Worm (Caenorhabditis elegans) whole organism, L2 larva: ENCODE results near the gene F55B11.7.

Experiments
- F13H6.1 ChIP-seq: sonication (generic microtip); optimal IDR thresholded peaks from 2 replicates; lab custom pipeline; 2016; ENCODE audit warnings: missing genetic modification characterization, missing compliant biosample characterization
- Y55F3AM.14 ChIP-seq: fragments of 200-800 bp; sonication (Bioruptor generic); optimal IDR thresholded peaks from 2 replicates; lab custom pipeline; 2018; ENCODE audit warnings: mild to moderate bottlenecking, missing genetic modification characterization, missing compliant biosample characterization
- ZK546.5 ChIP-seq: sonication (generic microtip); optimal IDR thresholded peaks from 2 replicates; lab custom pipeline; 2017; ENCODE audit warnings: missing biosample characterization, missing genetic modification characterization
- alr-1 ChIP-seq: fragments of 150-350 bp; optimal IDR thresholded peaks from 2 replicates; lab custom pipeline; 2014; ENCODE audit warnings: missing biosample characterization, missing genetic modification characterization
- ama-1 ChIP-seq: fragments of 150-350 bp; optimal IDR thresholded peaks from 2 replicates; lab custom pipeline; 2018; ENCODE audit warnings: inconsistent platforms
- blmp-1 ChIP-seq: sonication (generic microtip); optimal IDR thresholded peaks from 2 replicates; lab custom pipeline; 2017; ENCODE audit warnings: missing genetic modification characterization, mild to moderate bottlenecking, missing compliant biosample characterization, antibody characterized with exemption, moderate library complexity; ENCODE audit not compliant: insufficient read depth
- ceh-16 ChIP-seq: fragments of 150-350 bp; optimal IDR thresholded peaks from 2 replicates; lab custom pipeline; 2014; ENCODE audit warnings: missing biosample characterization, missing genetic modification characterization
- ceh-82 ChIP-seq: fragments of 150-350 bp; optimal IDR thresholded peaks from 2 replicates; lab custom pipeline; 2014; ENCODE audit warnings: missing biosample characterization, missing genetic modification characterization
- dmd-4 ChIP-seq: sonication (generic microtip); optimal IDR thresholded peaks from 2 replicates; lab custom pipeline; 2017; ENCODE audit warnings: missing biosample characterization, missing genetic modification characterization
- elt-1 ChIP-seq: fragments of 150-350 bp; optimal IDR thresholded peaks from 2 replicates; lab custom pipeline; 2014; ENCODE audit warnings: missing biosample characterization, missing genetic modification characterization
- fos-1 ChIP-seq: fragments of 150-350 bp; optimal IDR thresholded peaks from 2 replicates; lab custom pipeline; 2014; ENCODE audit warnings: missing biosample characterization, missing genetic modification characterization
- gmeb-1 ChIP-seq: fragments of 150-350 bp; optimal IDR thresholded peaks from 2 replicates; lab custom pipeline; 2014; ENCODE audit warnings: missing biosample characterization, missing genetic modification characterization
- mab-5 ChIP-seq: fragments of 150-350 bp; optimal IDR thresholded peaks from 2 replicates; lab custom pipeline; 2014; ENCODE audit warnings: missing biosample characterization, missing genetic modification characterization
- nhr-11 ChIP-seq: fragments of 150-350 bp; optimal IDR thresholded peaks from 2 replicates; lab custom pipeline; 2014; ENCODE audit warnings: missing biosample characterization, missing genetic modification characterization
- nhr-12 ChIP-seq: fragments of 150-350 bp; optimal IDR thresholded peaks from 2 replicates; lab custom pipeline; 2014; ENCODE audit warnings: missing biosample characterization, missing genetic modification characterization
- nhr-129 ChIP-seq: fragments of 150-350 bp; optimal IDR thresholded peaks from 2 replicates; lab custom pipeline; 2014; ENCODE audit warnings: missing biosample characterization, missing genetic modification characterization
- nhr-21 ChIP-seq: fragments of 150-350 bp; optimal IDR thresholded peaks from 2 replicates; lab custom pipeline; 2014; ENCODE audit warnings: missing biosample characterization, missing genetic modification characterization
- nhr-237 ChIP-seq: fragments of 150-350 bp; optimal IDR thresholded peaks from 2 replicates; lab custom pipeline; 2014; ENCODE audit warnings: missing biosample characterization, missing genetic modification characterization
- nhr-25 ChIP-seq: fragments of 150-350 bp; sonication (generic microtip); optimal IDR thresholded peaks from 3 replicates; lab custom pipeline; 2014; ENCODE audit warnings: missing biosample characterization, missing genetic modification characterization
- nhr-6 ChIP-seq: fragments of 150-350 bp; optimal IDR thresholded peaks from 2 replicates; lab custom pipeline; 2014; ENCODE audit warnings: missing biosample characterization, missing genetic modification characterization
- nhr-77 ChIP-seq: fragments of 150-350 bp; optimal IDR thresholded peaks from 2 replicates; lab custom pipeline; 2014; ENCODE audit warnings: missing biosample characterization, missing genetic modification characterization
- peb-1 ChIP-seq: fragments of 150-350 bp; optimal IDR thresholded peaks from 2 replicates; lab custom pipeline; 2014; ENCODE audit warnings: missing biosample characterization, missing genetic modification characterization
- sem-4 ChIP-seq: fragments of 150-350 bp; optimal IDR thresholded peaks from 2 replicates; lab custom pipeline; 2014; ENCODE audit warnings: missing biosample characterization, missing genetic modification reagents, missing genetic modification characterization
- sma-3 ChIP-seq: sonication (generic microtip); optimal IDR thresholded peaks from 2 replicates; lab custom pipeline; 2016; ENCODE audit warnings: missing genetic modification reagents, missing genetic modification characterization, missing compliant biosample characterization
- snpc-4 ChIP-seq: fragments of 150-350 bp; optimal IDR thresholded peaks from 2 replicates; lab custom pipeline; 2014; ENCODE audit warnings: missing biosample characterization, missing genetic modification characterization
- zag-1 ChIP-seq: fragments of 150-350 bp; optimal IDR thresholded peaks from 2 replicates; lab custom pipeline; 2014; ENCODE audit warnings: missing biosample characterization, missing genetic modification characterization
- ztf-11 ChIP-seq: sonication (generic microtip); optimal IDR thresholded peaks from 2 replicates; lab custom pipeline; 2017; ENCODE audit warnings: missing biosample characterization, missing genetic modification characterization
- ztf-4 ChIP-seq: fragments of 150-350 bp; optimal IDR thresholded peaks from 2 replicates; lab custom pipeline; 2014; ENCODE audit warnings: missing biosample characterization, missing genetic modification characterization

Gene F55B11.7

DNA sequence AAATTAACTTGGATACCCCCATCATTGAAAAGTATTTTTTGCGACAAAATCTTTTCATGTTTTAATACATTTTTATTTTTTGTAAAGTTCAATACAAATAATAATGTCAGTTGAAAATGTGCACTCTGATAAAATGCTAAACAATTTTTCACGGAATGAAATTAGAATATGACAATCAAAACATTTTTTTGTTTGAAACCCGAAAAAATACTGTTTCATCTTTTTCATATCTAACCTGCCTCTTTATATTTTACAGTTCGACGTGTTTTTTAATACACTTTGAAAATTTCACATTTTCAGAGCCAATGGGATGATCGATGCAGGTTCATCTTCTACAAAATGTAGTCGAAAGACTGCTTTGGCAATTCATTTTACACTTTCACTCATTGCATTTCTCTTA lies 28.0 kb downstream of the F55B11.7 start, which contains the start of gene clc-8:
Gene clc-8, plus strand, starts transcription at position 301 of the 400 bp plus-strand sequence.
- no peak for TF ChIP-seq ceh-16 (tag; lab: Kevin White, UChicago)

DNA sequence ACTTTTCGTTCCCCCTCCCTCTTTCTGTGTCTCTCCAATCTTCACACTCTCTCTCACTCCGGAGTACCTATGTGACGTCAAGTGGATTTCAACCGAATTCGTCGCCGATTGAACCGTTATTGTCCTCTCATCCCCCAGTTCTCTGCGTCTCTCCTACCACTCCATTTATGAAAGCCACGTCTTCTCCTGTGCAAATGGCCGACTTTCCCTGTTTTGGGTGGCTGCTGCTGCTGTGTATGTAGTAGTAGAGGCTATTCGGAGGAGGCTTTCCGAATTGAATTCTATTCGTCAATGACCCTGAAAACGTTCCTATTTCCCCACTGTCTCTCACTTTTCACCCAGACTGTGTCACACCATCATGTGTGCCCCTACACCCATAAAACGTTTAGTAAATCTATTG lies 30.1 kb downstream of the F55B11.7 start:
- TF ChIP-seq nhr-12 (tag; lab: Kevin White, UChicago) (no peak), blmp-1 (tag; lab: Kevin White, UChicago) (peak; percentile 27), mab-5 (tag; lab: Kevin White, UChicago) (no peak), ZK546.5 (no peak), Y55F3AM.14 (GFP tag; lab: Kevin White, UChicago) (no peak), gmeb-1 (tag; lab: Kevin White, UChicago) (no peak), nhr-6 (tag; lab: Kevin White, UChicago) (no peak), fos-1 (tag; lab: Kevin White, UChicago) (no peak), ceh-16 (tag; lab: Kevin White, UChicago) (no peak), snpc-4 (no peak), sma-3 (GFP tag; lab: Kevin White, UChicago) (peak; percentile 26), ama-1 (lab: Kevin White, UChicago) (no peak), nhr-25 (peak; percentile 34), nhr-129 (peak; percentile 44), elt-1 (tag; lab: Kevin White, UChicago) (no peak), zag-1 (no peak), sem-4 (tag; lab: Kevin White, UChicago) (peak; percentile 18), ztf-4 (tag; lab: Kevin White, UChicago) (no peak)

DNA sequence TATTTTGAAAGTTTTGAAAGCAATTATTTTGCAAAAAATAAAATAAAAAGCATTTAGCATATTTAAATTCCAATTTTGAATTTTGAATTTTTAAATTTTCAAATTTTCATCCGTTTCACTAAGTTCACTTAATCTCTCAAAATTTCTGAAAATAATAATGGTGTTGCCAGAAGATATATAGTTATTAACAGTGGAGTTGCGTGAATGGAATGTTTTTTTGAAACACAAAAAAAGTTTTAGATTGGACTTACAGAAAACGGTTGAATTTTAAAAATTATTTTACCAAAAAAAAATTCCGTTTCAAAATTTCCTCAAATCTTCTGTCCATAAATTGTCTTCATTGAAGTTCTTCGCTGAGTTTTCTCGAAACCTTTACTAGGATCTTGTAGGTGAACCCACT lies 30.6 kb downstream of the F55B11.7 start:
- TF ChIP-seq ceh-82 (tag; lab: Kevin White, UChicago) (no peak), fos-1 (tag; lab: Kevin White, UChicago) (no peak), nhr-11 (tag; lab: Kevin White, UChicago) (no peak), nhr-77 (tag; lab: Kevin White, UChicago) (no peak), F13H6.1 (tag; lab: Kevin White, UChicago) (no peak), nhr-25 (no peak), blmp-1 (tag; lab: Kevin White, UChicago) (no peak), nhr-129 (no peak), alr-1 (tag; lab: Kevin White, UChicago) (no peak), dmd-4 (tag; lab: Kevin White, UChicago) (no peak), nhr-21 (no peak), sem-4 (tag; lab: Kevin White, UChicago) (no peak), ztf-11 (tag; lab: Kevin White, UChicago) (no peak)

DNA sequence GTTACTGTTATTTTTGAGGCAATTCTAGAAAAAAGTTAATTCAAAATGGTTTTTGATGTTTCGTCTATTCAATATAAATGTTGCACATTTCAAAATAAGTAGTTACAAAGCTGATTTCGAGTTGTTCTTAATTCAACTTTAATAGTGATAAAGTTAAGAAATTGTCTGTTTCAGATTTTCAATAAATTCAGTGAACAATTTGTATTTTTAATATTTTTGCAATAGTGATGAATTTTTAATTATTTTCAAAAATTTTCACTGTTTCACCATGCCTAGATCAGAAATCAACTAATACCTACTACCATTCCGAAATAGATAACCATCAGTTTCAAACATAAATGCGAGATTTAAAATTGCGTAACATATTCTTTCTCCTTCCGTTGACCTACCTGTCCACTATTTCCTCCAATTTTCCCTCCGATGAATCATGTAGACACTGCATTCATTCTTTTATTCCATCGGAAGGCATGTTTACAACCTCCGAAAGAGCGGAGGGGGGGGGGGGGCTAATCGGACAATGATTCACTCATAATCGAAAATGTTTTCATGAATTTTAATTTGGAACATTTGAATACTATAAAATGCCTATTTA lies 31.7 kb downstream of the F55B11.7 start:
- peak; percentile 10 for TF ChIP-seq sem-4 (tag; lab: Kevin White, UChicago)
- peak; percentile 15 for TF ChIP-seq nhr-25
- no peak for TF ChIP-seq F13H6.1 (tag; lab: Kevin White, UChicago)
- peak; percentile 14 for TF ChIP-seq nhr-129
- no peak for TF ChIP-seq nhr-237 (tag; lab: Kevin White, UChicago)

DNA sequence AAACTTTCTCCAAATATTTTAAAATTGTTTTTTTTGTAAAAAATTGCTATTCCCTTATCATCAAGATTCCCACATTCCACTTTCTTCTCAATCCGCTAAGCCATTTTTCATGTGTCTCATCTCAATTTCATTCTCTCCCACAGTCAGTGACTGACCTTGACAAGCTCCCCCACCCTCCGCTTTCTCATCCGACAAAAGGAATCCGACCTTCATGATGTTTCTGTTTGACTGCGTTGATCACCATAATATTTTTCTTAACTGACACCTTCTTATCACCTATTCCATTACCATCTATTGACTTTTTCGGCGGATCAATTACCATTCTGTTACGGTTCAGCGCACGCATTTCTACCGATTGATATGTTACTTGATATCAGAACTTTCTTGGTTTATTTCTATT lies 32.8 kb downstream of the F55B11.7 start:
- peak; percentile 47 for TF ChIP-seq blmp-1 (tag; lab: Kevin White, UChicago)
- TF ChIP-seq peb-1 (tag; lab: Kevin White, UChicago), result no peak
- TF ChIP-seq ceh-16 (tag; lab: Kevin White, UChicago), result peak; percentile 10
- TF ChIP-seq fos-1 (tag; lab: Kevin White, UChicago), result peak; percentile 10
- TF ChIP-seq ZK546.5, result no peak
- TF ChIP-seq nhr-129, result peak; percentile 65
- TF ChIP-seq nhr-25, result peak; percentile 35

DNA sequence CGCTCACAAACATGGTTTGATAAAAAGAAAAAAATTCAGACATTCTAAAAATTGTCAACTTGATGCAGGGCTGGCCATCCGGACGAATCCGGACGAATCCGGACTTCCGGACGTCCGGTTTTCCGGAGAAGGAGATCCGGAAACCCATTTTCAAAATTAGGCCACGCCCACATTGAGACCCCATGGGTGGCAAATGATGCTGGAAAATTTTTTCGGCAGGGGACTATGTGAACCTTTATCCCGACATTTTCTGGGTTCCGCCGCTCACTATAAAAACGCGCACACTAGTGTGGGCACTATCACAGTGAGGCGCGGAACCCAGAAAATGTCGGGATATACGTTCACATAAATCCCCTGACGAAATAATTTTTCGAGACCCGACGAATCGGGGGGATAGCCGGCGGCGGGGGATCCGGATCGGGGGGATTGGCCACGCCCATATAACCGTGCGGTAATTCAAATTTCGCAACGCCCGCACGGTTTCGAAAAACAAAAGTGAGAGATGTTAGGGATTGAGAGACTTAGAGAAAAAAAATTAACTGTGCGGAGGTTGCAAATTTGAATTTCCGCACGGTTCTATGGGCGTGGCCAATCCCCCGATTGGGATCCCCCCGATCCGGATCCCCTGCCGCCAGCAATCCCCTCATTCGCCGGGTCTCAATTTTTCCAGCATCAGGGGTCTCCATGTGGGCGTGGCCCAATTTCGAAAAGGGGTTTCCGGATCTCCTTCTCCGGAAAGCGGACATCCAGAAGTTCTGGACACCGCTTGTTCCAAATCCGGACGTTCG lies 33.9 kb downstream of the F55B11.7 start:
- TF ChIP-seq mab-5 (tag; lab: Kevin White, UChicago), result no peak

DNA sequence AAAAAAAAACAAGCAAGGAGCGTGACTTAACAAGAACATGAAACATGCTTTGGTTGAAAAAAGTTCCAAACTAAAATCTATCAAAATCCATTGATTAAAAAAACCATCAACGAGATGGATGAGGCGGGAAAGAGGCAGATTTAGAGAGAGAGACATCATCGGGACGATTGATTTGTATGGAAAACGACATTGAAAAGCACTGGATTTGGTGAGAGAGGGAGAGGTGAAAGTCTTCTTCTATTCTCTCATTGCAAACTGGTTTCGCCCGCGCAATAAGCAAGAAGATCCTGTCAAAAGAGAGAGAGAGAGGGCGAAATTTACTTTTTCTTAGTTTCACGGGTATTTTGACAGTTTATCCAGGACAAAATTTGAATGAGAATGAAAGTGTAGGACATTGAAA lies 36.7 kb downstream of the F55B11.7 start:
- TF ChIP-seq nhr-129, result peak; percentile 14
- TF ChIP-seq alr-1 (tag; lab: Kevin White, UChicago), result no peak
- TF ChIP-seq peb-1 (tag; lab: Kevin White, UChicago), result no peak
- TF ChIP-seq, all 48 proteins: peak for 1
